Worm (Caenorhabditis elegans) whole organism, L4 larva: ENCODE results near the gene sra-13.

Experiments
- fos-1 ChIP-seq: fragments of 150-350 bp; optimal IDR thresholded peaks from 2 replicates; lab custom pipeline; 2014; ENCODE audit warnings: missing biosample characterization, missing genetic modification characterization
- hlh-11 ChIP-seq: fragments of 200-800 bp; sonication (Bioruptor generic); optimal IDR thresholded peaks from 2 replicates; lab custom pipeline; 2018; ENCODE audit warnings: mild to moderate bottlenecking, missing genetic modification characterization, missing compliant biosample characterization
- lin-13 ChIP-seq: fragments of 150-350 bp; optimal IDR thresholded peaks from 2 replicates; lab custom pipeline; 2014; ENCODE audit warnings: missing biosample characterization, missing genetic modification reagents, missing genetic modification characterization
- lin-15B ChIP-seq: fragments of 150-350 bp; sonication (generic microtip); optimal IDR thresholded peaks from 3 replicates; lab custom pipeline; 2014; ENCODE audit warnings: missing biosample characterization, missing genetic modification characterization
- lir-3 ChIP-seq: sonication (generic microtip); optimal IDR thresholded peaks from 2 replicates; lab custom pipeline; 2016; ENCODE audit warnings: mild to moderate bottlenecking, missing genetic modification characterization, missing compliant biosample characterization
- lsy-2 ChIP-seq, 2 experiments: fragments of 150-350 bp in 1 of 2; sonication (generic microtip) in 1 of 2; optimal IDR thresholded peaks; 2 replicates each; lab custom pipeline; 2014 to 2017; ENCODE audit warnings: missing biosample characterization in 2 of 2, missing genetic modification characterization in 2 of 2
- madf-9 ChIP-seq: fragments of 200-800 bp; sonication (Bioruptor generic); conservative IDR thresholded peaks from 2 replicates; pipeline ENCODE4 v1.3.6; 2022; ENCODE audit warnings: missing genetic modification reagents, missing genetic modification characterization, missing compliant biosample characterization
- nhr-102 ChIP-seq: sonication (generic microtip); optimal IDR thresholded peaks from 2 replicates; lab custom pipeline; 2016; ENCODE audit warnings: mild to moderate bottlenecking, missing genetic modification characterization, moderate library complexity, missing compliant biosample characterization
- sdz-12 ChIP-seq: fragments of 200-800 bp; sonication (Bioruptor generic); optimal IDR thresholded peaks from 2 replicates; lab custom pipeline; 2018; ENCODE audit warnings: mild to moderate bottlenecking, missing genetic modification characterization, missing compliant biosample characterization
- unc-130 ChIP-seq: sonication (generic microtip); optimal IDR thresholded peaks from 2 replicates; lab custom pipeline; 2016; ENCODE audit warnings: missing genetic modification reagents, missing genetic modification characterization, missing compliant biosample characterization
- unc-39 ChIP-seq: sonication (generic microtip); optimal IDR thresholded peaks from 2 replicates; lab custom pipeline; 2017; ENCODE audit warnings: missing biosample characterization, missing genetic modification characterization
- unc-62 ChIP-seq, 3 experiments: fragments of 150-350 bp in 1 of 3; sonication (generic microtip); optimal IDR thresholded peaks in 2 of 3; peaks in 1 of 3; 1 replicate in 1 of 3; 2 replicates in 2 of 3; lab custom pipeline; 2014 to 2017; ENCODE audit warnings: missing biosample characterization in 3 of 3, missing genetic modification characterization in 3 of 3, missing genetic modification reagents in 3 of 3, missing genotype in 1 of 3
- zag-1 ChIP-seq: fragments of 150-350 bp; optimal IDR thresholded peaks from 2 replicates; lab custom pipeline; 2014; ENCODE audit warnings: missing biosample characterization, missing genetic modification characterization

- TF ChIP-seq unc-62 (GFP tag; optimal IDR thresholded peaks at IDR 0.05 in 1 of 2; lab: Kevin White, UChicago) = no peak
- TF ChIP-seq unc-62 (tag; optimal IDR thresholded peaks at IDR 0.05; lab: Kevin White, UChicago) = no peak
- TF ChIP-seq unc-39 (tag; lab: Kevin White, UChicago) = no peak
- TF ChIP-seq hlh-11 (tag; lab: Kevin White, UChicago) = no peak
- no peak for TF ChIP-seq nhr-102 (tag; lab: Kevin White, UChicago)
- TF ChIP-seq lin-13 = no peak
- TF ChIP-seq lsy-2 (tag; optimal IDR thresholded peaks at IDR 0.05; lab: Kevin White, UChicago) = no peak
- no peak for TF ChIP-seq unc-130
- no peak for TF ChIP-seq lir-3 (tag; lab: Kevin White, UChicago)
- TF ChIP-seq fos-1 (tag; lab: Kevin White, UChicago) = no peak
- TF ChIP-seq madf-9 (GFP tag; lab: Robert Waterston, UW) = no peak
- no peak for TF ChIP-seq sdz-12 (GFP tag; lab: Kevin White, UChicago)
- TF ChIP-seq zag-1 (tag; lab: Kevin White, UChicago) = no peak
- no peak for TF ChIP-seq lin-15B (tag; lab: Kevin White, UChicago)
These were observed 11.5 kb downstream of the sra-13 start for ce11 chrII:8419015-8419414.
